Fruit fly (Drosophila melanogaster): Measurements from ENCODE around the gene CG17375.
A peak's percentile ranks its signal among the peaks of the same experiment; 100 is the strongest.

Gene CG17375

dm6 chr2L:6818357-6818756, 12.8 kb upstream of the CG17375 start (continued):
- no peak for TF ChIP-seq CG17186 (GFP tag; optimal IDR thresholded peaks at IDR 0.05)
- TF ChIP-seq CG4854 (GFP tag; optimal IDR thresholded peaks at IDR 0.05) = no peak
- TF ChIP-seq Asciz (GFP tag; optimal IDR thresholded peaks at IDR 0.05) = no peak
- no peak for TF ChIP-seq eyg (GFP tag; optimal IDR thresholded peaks at IDR 0.05)
- no peak for TF ChIP-seq gsb (GFP tag; IDR thresholded peaks at IDR 0.05)
- no peak for TF ChIP-seq CG4730 (GFP tag; IDR thresholded peaks at IDR 0.05)
- TF ChIP-seq yki (optimal IDR thresholded peaks at IDR 0.05) = no peak
- TF ChIP-seq CG11560 (tag; IDR thresholded peaks at IDR 0.05) = no peak
- no peak for TF ChIP-seq CG17612 (GFP tag; IDR thresholded peaks at IDR 0.05)
- TF ChIP-seq Sry-β (GFP tag; optimal IDR thresholded peaks at IDR 0.05) = no peak
- TF ChIP-seq CG14441 (GFP tag; IDR thresholded peaks at IDR 0.05) = no peak
- no peak for TF ChIP-seq dysf (GFP tag; IDR thresholded peaks at IDR 0.05)
- no peak for TF ChIP-seq fd96Cb (tag; optimal IDR thresholded peaks at IDR 0.05)
- TF ChIP-seq sc (optimal IDR thresholded peaks at IDR 0.05) = no peak
- peak; percentile 42 for TF ChIP-seq sc (GFP tag; optimal IDR thresholded peaks at IDR 0.05)
- no peak for TF ChIP-seq stwl (tag; optimal IDR thresholded peaks at IDR 0.05)
- TF ChIP-seq sob (GFP tag; IDR thresholded peaks at IDR 0.05) = no peak
- no peak for TF ChIP-seq knrl (GFP tag; IDR thresholded peaks at IDR 0.05; ENCODE audit: partially characterized antibody)
- TF ChIP-seq HLHmδ (GFP tag; optimal IDR thresholded peaks at IDR 0.05) = no peak
- no peak for TF ChIP-seq Sin3A (optimal IDR thresholded peaks at IDR 0.05)
- TF ChIP-seq CG15696 (tag; optimal IDR thresholded peaks at IDR 0.05) = peak; percentile 67
- no peak for TF ChIP-seq Adf1 (GFP tag; IDR thresholded peaks at IDR 0.05)
- TF ChIP-seq Dbx (GFP tag; IDR thresholded peaks at IDR 0.05) = no peak
- TF ChIP-seq slp2 (GFP tag; optimal IDR thresholded peaks at IDR 0.05) = no peak
- no peak for TF ChIP-seq CG2116 (GFP tag; optimal IDR thresholded peaks at IDR 0.05)
- no peak for TF ChIP-seq Dip3 (GFP tag; optimal IDR thresholded peaks at IDR 0.05)
- TF ChIP-seq CG8089 (GFP tag; optimal IDR thresholded peaks at IDR 0.05) = peak; percentile 8
- no peak for TF ChIP-seq Ravus (GFP tag; IDR thresholded peaks at IDR 0.05)
- no peak for TF ChIP-seq CG2129 (GFP tag; IDR thresholded peaks at IDR 0.05; ENCODE audit: partially characterized antibody)
- TF ChIP-seq CG11085 (GFP tag; IDR thresholded peaks at IDR 0.05) = no peak
- TF ChIP-seq gfzf (GFP tag; optimal IDR thresholded peaks at IDR 0.05) = no peak
- TF ChIP-seq CG34376 (GFP tag; optimal IDR thresholded peaks at IDR 0.05) = no peak
- TF ChIP-seq Ets65A (GFP tag) = no peak
- no peak for TF ChIP-seq dimm (GFP tag; IDR thresholded peaks at IDR 0.05)
- no peak for TF ChIP-seq HmgD (GFP tag; optimal IDR thresholded peaks at IDR 0.05)
- TF ChIP-seq emc (GFP tag; optimal IDR thresholded peaks at IDR 0.05) = no peak
- no peak for TF ChIP-seq CG6254 (GFP tag; optimal IDR thresholded peaks at IDR 0.05)
- no peak for TF ChIP-seq Antp (GFP tag; optimal IDR thresholded peaks at IDR 0.05)
- TF ChIP-seq HLH4C (GFP tag; IDR thresholded peaks at IDR 0.05; ENCODE audit: partially characterized antibody) = no peak
- TF ChIP-seq hkb (optimal IDR thresholded peaks at IDR 0.05) = no peak
- TF ChIP-seq hkb (GFP tag; IDR thresholded peaks at IDR 0.05) = no peak
- TF ChIP-seq CG17802 (tag; optimal IDR thresholded peaks at IDR 0.05) = no peak
- TF ChIP-seq CG7372 (GFP tag; IDR thresholded peaks at IDR 0.05) = no peak
- TF ChIP-seq CG31441 (GFP tag; IDR thresholded peaks at IDR 0.05) = no peak
- no peak for TF ChIP-seq ash1 (GFP tag; optimal IDR thresholded peaks at IDR 0.05)
- TF ChIP-seq z (GFP tag; IDR thresholded peaks at IDR 0.05) = no peak
- no peak for TF ChIP-seq Usf (GFP tag; optimal IDR thresholded peaks at IDR 0.05)
- no peak for TF ChIP-seq HLH3B (GFP tag; IDR thresholded peaks at IDR 0.05)
- TF ChIP-seq Mad (GFP tag; optimal IDR thresholded peaks at IDR 0.05) = no peak
- no peak for TF ChIP-seq grn (GFP tag; optimal IDR thresholded peaks at IDR 0.05)
- peak; percentile 32 for TF ChIP-seq gem (tag; optimal IDR thresholded peaks at IDR 0.05)
- no peak for TF ChIP-seq usp (GFP tag; optimal IDR thresholded peaks at IDR 0.05)
- TF ChIP-seq croc (GFP tag; conservative IDR thresholded peaks at IDR 0.05) = no peak
- TF ChIP-seq Lhr (GFP tag; optimal IDR thresholded peaks at IDR 0.05) = no peak
